Worm (Caenorhabditis elegans) whole organism, L1 larva: ENCODE measurements around the gene fbxa-19.

Source experiments
- C04F5.9 ChIP-seq: sonication (generic microtip); optimal IDR thresholded peaks from 2 replicates; lab custom pipeline; 2016; ENCODE audit warnings: missing genetic modification characterization, missing compliant biosample characterization
- C16A3.4 ChIP-seq: fragments of 150-350 bp; optimal IDR thresholded peaks from 2 replicates; lab custom pipeline; 2014; ENCODE audit warnings: missing biosample characterization, missing genetic modification characterization
- ceh-82 ChIP-seq, 3 experiments: fragments of 150-350 bp in 1 of 3; sonication (generic microtip) in 2 of 3; optimal IDR thresholded peaks; 2 replicates each; lab custom pipeline; 2014 to 2017; ENCODE audit warnings: missing biosample characterization in 3 of 3, missing genetic modification characterization in 3 of 3
- ceh-88 ChIP-seq: fragments of 200-800 bp; sonication (Bioruptor generic); IDR thresholded peaks from 2 replicates; pipeline ENCODE4 v1.3.6; 2022; ENCODE audit warnings: missing genetic modification characterization, missing compliant biosample characterization
- ces-1 ChIP-seq: fragments of 150-350 bp; optimal IDR thresholded peaks from 2 replicates; lab custom pipeline; 2014; ENCODE audit warnings: missing biosample characterization, missing genetic modification reagents, missing genetic modification characterization
- dpl-1 ChIP-seq, 3 experiments: fragments of 150-350 bp in 2 of 3; sonication (generic microtip) in 1 of 3; optimal IDR thresholded peaks; 2 replicates each; lab custom pipeline; 2014 to 2017; ENCODE audit warnings: missing biosample characterization in 3 of 3, missing genetic modification characterization in 3 of 3, missing genetic modification reagents in 3 of 3
- efl-1 ChIP-seq, 4 experiments: fragments of 150-350 bp; optimal IDR thresholded peaks in 3 of 4; peaks in 1 of 4; 1 replicate in 1 of 4; 2 replicates in 3 of 4; lab custom pipeline; 2014; ENCODE audit warnings: missing biosample characterization in 2 of 4, missing genetic modification characterization in 2 of 4, missing genetic modification reagents in 2 of 4
- efl-3 ChIP-seq: fragments of 200-800 bp; sonication (Bioruptor generic); optimal IDR thresholded peaks from 2 replicates; lab custom pipeline; 2018; ENCODE audit warnings: mild to moderate bottlenecking, missing genetic modification characterization, missing compliant biosample characterization
- egl-27 ChIP-seq, 2 experiments: fragments of 150-350 bp in 1 of 2; sonication (generic microtip); optimal IDR thresholded peaks; 3 replicates each; lab custom pipeline; 2017 to 2018; ENCODE audit warnings: missing biosample characterization in 2 of 2, missing genetic modification characterization in 2 of 2, missing genetic modification reagents in 2 of 2
- elt-2 ChIP-seq: sonication (generic microtip); optimal IDR thresholded peaks from 2 replicates; lab custom pipeline; 2016; ENCODE audit warnings: missing genetic modification characterization, mild to moderate bottlenecking, inconsistent platforms, missing compliant biosample characterization, missing genetic modification reagents
- ets-5 ChIP-seq: fragments of 200-800 bp; sonication (Bioruptor generic); IDR thresholded peaks from 2 replicates; pipeline ENCODE4 v1.3.6; 2022; ENCODE audit warnings: missing genetic modification characterization, missing compliant biosample characterization
- fkh-10 ChIP-seq: sonication (generic microtip); optimal IDR thresholded peaks from 2 replicates; lab custom pipeline; 2017; ENCODE audit warnings: missing biosample characterization, missing genetic modification reagents, missing genetic modification characterization
- fkh-4 ChIP-seq: sonication (generic microtip); optimal IDR thresholded peaks from 2 replicates; lab custom pipeline; 2016; ENCODE audit warnings: missing compliant biosample characterization, missing genetic modification characterization, borderline replicate concordance
- grh-1 ChIP-seq: fragments of 200-800 bp; sonication (Bioruptor generic); IDR thresholded peaks from 2 replicates; pipeline ENCODE4 v1.3.6; 2022; ENCODE audit warnings: missing genetic modification reagents, missing genetic modification characterization, missing compliant biosample characterization
- hlh-4 ChIP-seq: sonication (generic microtip); optimal IDR thresholded peaks from 2 replicates; lab custom pipeline; 2016; ENCODE audit warnings: mild to moderate bottlenecking, missing genetic modification characterization, missing compliant biosample characterization
- irx-1 ChIP-seq: sonication (generic microtip); optimal IDR thresholded peaks from 2 replicates; lab custom pipeline; 2016; ENCODE audit warnings: missing genetic modification characterization, missing compliant biosample characterization
- lin-35 ChIP-seq, 2 experiments: fragments of 150-350 bp; optimal IDR thresholded peaks; 2 replicates each; lab custom pipeline; 2014; ENCODE audit warnings: missing biosample characterization in 2 of 2, missing genetic modification characterization in 2 of 2, missing genetic modification reagents in 2 of 2
- lsy-2 ChIP-seq, 2 experiments: fragments of 150-350 bp; optimal IDR thresholded peaks; 2 replicates each; lab custom pipeline; 2014; ENCODE audit warnings: missing biosample characterization in 2 of 2, missing genetic modification characterization in 2 of 2
- nhr-19 ChIP-seq: fragments of 200-800 bp; sonication (Bioruptor generic); conservative IDR thresholded peaks from 2 replicates; pipeline ENCODE4 v1.3.6; 2022; ENCODE audit warnings: missing genetic modification characterization, missing compliant biosample characterization
- nhr-47 ChIP-seq: sonication (generic microtip); optimal IDR thresholded peaks from 2 replicates; lab custom pipeline; 2016; ENCODE audit warnings: mild to moderate bottlenecking, missing genetic modification characterization, moderate library complexity, missing compliant biosample characterization
- nhr-84 ChIP-seq: sonication (generic microtip); optimal IDR thresholded peaks from 2 replicates; lab custom pipeline; 2017; ENCODE audit warnings: missing biosample characterization, missing genetic modification characterization
- nhr-85 ChIP-seq: sonication (generic microtip); peaks from one replicate; lab custom pipeline; 2016; ENCODE audit warnings: missing genetic modification characterization, inconsistent platforms, missing compliant biosample characterization
- pax-3 ChIP-seq: fragments of 200-800 bp; sonication (Bioruptor generic); optimal IDR thresholded peaks from 2 replicates; lab custom pipeline; 2018; ENCODE audit warnings: mild to moderate bottlenecking, missing genetic modification characterization, moderate library complexity, missing compliant biosample characterization
- pqm-1 ChIP-seq: sonication (generic microtip); optimal IDR thresholded peaks from 3 replicates; lab custom pipeline; 2017; ENCODE audit warnings: missing biosample characterization, missing genetic modification characterization
- swsn-7 ChIP-seq: sonication (generic microtip); optimal IDR thresholded peaks from 2 replicates; lab custom pipeline; 2016; ENCODE audit warnings: missing genetic modification characterization, missing compliant biosample characterization
- tbx-2 ChIP-seq: sonication (generic microtip); optimal IDR thresholded peaks from 2 replicates; lab custom pipeline; 2016; ENCODE audit warnings: missing genetic modification characterization, missing compliant biosample characterization
- unc-30 ChIP-seq: sonication (generic microtip); optimal IDR thresholded peaks from 2 replicates; lab custom pipeline; 2017; ENCODE audit warnings: missing biosample characterization, missing genetic modification characterization
- xbp-1 ChIP-seq: sonication (generic microtip); optimal IDR thresholded peaks from 2 replicates; lab custom pipeline; 2016; ENCODE audit warnings: missing genetic modification characterization, missing compliant biosample characterization
- ztf-4 ChIP-seq: fragments of 150-350 bp; optimal IDR thresholded peaks from 2 replicates; lab custom pipeline; 2014; ENCODE audit warnings: missing biosample characterization, missing genetic modification characterization

The fbxa-19 gene

ce11 chrIII:1342919-1343419 is 27.8 kb downstream of the fbxa-19 start, which contains the start of gene fbxa-27:
fbxa-27 (plus strand) TSS chrIII:1342969.
- TF ChIP-seq ceh-88 (GFP tag; lab: Robert Waterston, UW) (no peak), ztf-4 (tag; lab: Kevin White, UChicago) (no peak), ceh-82 (tag; optimal IDR thresholded peaks at IDR 0.05; lab: Kevin White, UChicago) (no peak), ces-1 (GFP tag; lab: Kevin White, UChicago) (no peak), unc-30 (tag; lab: Kevin White, UChicago) (no peak), pax-3 (tag; lab: Kevin White, UChicago) (no peak), dpl-1 (GFP tag; optimal IDR thresholded peaks at IDR 0.05; lab: Kevin White, UChicago) (peak in 1 of 3 experiments; percentile 44), tbx-2 (no peak), fkh-4 (tag; lab: Kevin White, UChicago) (no peak), C16A3.4 (tag; lab: Kevin White, UChicago) (no peak), lin-35 (GFP tag; optimal IDR thresholded peaks at IDR 0.05; lab: Kevin White, UChicago) (peak in 1 of 2 experiments; percentile 20), efl-1 (optimal IDR thresholded peaks at IDR 0.05; lab: Kevin White, UChicago) (peak; percentile 27 to 63), efl-1 (GFP tag; optimal IDR thresholded peaks at IDR 0.05 in 1 of 2; lab: Kevin White, UChicago) (peak; percentile 62 to 76), efl-3 (GFP tag; lab: Kevin White, UChicago) (no peak), lsy-2 (tag; optimal IDR thresholded peaks at IDR 0.05; lab: Kevin White, UChicago) (no peak), nhr-84 (no peak)

- TF ChIP-seq ceh-88 (GFP tag; lab: Robert Waterston, UW) (no peak), efl-1 (optimal IDR thresholded peaks at IDR 0.05; lab: Kevin White, UChicago) (no peak), efl-1 (GFP tag; optimal IDR thresholded peaks at IDR 0.05 in 1 of 2; lab: Kevin White, UChicago) (no peak), nhr-47 (tag; lab: Kevin White, UChicago) (no peak), ceh-82 (tag; optimal IDR thresholded peaks at IDR 0.05; lab: Kevin White, UChicago) (no peak), egl-27 (tag; optimal IDR thresholded peaks at IDR 0.05; lab: Kevin White, UChicago) (no peak), nhr-19 (GFP tag; lab: Robert Waterston, UW) (no peak), swsn-7 (tag; lab: Kevin White, UChicago) (no peak), C04F5.9 (tag; lab: Kevin White, UChicago) (no peak)
Measured at ce11 chrIII:1345694-1346093, 30.5 kb downstream of the fbxa-19 start, which contains the start of gene Y82E9BL.6. Y82E9BL.6 (minus strand) TSS chrIII:1345794.

ce11 chrIII:1347003-1347402 is 31.8 kb downstream of the fbxa-19 start:
- TF ChIP-seq grh-1 (GFP tag; lab: Robert Waterston, UW): no peak
- TF ChIP-seq efl-1 (optimal IDR thresholded peaks at IDR 0.05; lab: Kevin White, UChicago): no peak
- TF ChIP-seq efl-1 (GFP tag; optimal IDR thresholded peaks at IDR 0.05 in 1 of 2; lab: Kevin White, UChicago): peak in 1 of 2 experiments; percentile 51
- TF ChIP-seq ets-5 (GFP tag; lab: Robert Waterston, UW): no peak
- TF ChIP-seq, all 84 proteins: peak for 1

DNA sequence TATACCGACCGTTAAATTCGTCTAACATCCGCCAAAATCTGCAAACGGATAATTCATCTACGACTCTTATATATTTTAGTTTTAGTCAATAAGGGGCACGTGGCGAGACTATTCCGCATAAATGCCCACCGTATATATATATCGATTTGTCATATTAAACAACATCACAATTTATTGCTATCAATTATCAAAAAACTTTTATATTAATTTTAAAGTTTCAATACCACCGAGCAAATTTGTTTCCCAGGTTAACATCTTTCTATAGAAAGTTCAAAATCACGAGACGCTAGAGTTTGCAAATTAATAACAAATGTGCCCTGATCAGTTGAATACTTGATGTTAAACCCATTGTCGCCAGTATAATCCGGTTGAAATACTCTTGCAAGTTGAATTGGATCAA is 32.3 kb downstream of the fbxa-19 start, which contains the start of gene Y82E9BL.5:
Gene Y82E9BL.5, minus strand, starts transcription at position 101 of the 400 bp plus-strand sequence.
- no peak for TF ChIP-seq pqm-1 (tag; lab: Kevin White, UChicago)
- no peak for TF ChIP-seq efl-1 (optimal IDR thresholded peaks at IDR 0.05; lab: Kevin White, UChicago)
- TF ChIP-seq efl-1 (GFP tag; optimal IDR thresholded peaks at IDR 0.05 in 1 of 2; lab: Kevin White, UChicago): no peak
- no peak for TF ChIP-seq fkh-10 (GFP tag; lab: Kevin White, UChicago)
- no peak for TF ChIP-seq nhr-85 (tag; lab: Kevin White, UChicago)
- no peak for TF ChIP-seq irx-1 (tag; lab: Kevin White, UChicago)
- TF ChIP-seq nhr-19 (GFP tag; lab: Robert Waterston, UW): no peak
- TF ChIP-seq hlh-4 (tag; lab: Kevin White, UChicago): no peak
- TF ChIP-seq, all 84 proteins: peak for 0

DNA sequence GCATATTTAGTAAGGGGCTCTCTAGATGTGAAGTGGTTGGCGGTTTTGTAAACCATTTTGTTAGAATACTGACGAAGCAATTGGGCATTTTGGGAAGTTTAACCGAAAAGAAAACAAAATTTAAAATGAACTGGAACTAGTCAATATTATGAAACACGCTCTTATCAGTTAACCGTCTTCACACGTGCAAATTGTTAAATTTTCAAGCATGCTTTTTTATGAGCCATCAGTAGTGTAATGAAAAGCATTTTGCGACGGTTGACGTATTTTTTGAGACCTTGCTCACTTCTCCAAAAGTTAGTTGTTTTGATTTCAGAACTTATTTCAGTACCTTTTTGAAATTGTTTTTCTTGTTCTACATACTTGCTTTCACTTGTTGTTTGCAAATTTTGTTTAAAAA is 34.1 kb downstream of the fbxa-19 start, which contains the start of gene fbxa-25:
Gene fbxa-25, minus strand, starts transcription at position 138 of the 400 bp plus-strand sequence.
- TF ChIP-seq elt-2 (peak; percentile 5), xbp-1 (tag; lab: Kevin White, UChicago) (no peak), efl-1 (optimal IDR thresholded peaks at IDR 0.05; lab: Kevin White, UChicago) (no peak), efl-1 (GFP tag; optimal IDR thresholded peaks at IDR 0.05 in 1 of 2; lab: Kevin White, UChicago) (peak in 1 of 2 experiments; percentile 51), tbx-2 (no peak)
- TF ChIP-seq, all 84 proteins: peak for 2
